Worm (Caenorhabditis elegans) whole organism, mixed stage, embryonic: ENCODE data around the gene B0563.6.

Experiments
- M03D4.4 ChIP-seq: sonication (generic microtip); optimal IDR thresholded peaks from 2 replicates; lab custom pipeline; 2017; ENCODE audit warnings: mild to moderate bottlenecking, missing genetic modification characterization, missing compliant biosample characterization
- bed-3 ChIP-seq: fragments of 200-800 bp; sonication (Bioruptor generic); optimal IDR thresholded peaks from 3 replicates; lab custom pipeline; 2018; ENCODE audit warnings: mild to moderate bottlenecking, missing genetic modification characterization, moderate library complexity, missing compliant biosample characterization
- blmp-1 ChIP-seq: fragments of 150-350 bp; optimal IDR thresholded peaks from 2 replicates; lab custom pipeline; 2014; ENCODE audit warnings: missing biosample characterization, missing genetic modification characterization
- ceh-39 ChIP-seq: fragments of 150-350 bp; optimal IDR thresholded peaks from 2 replicates; lab custom pipeline; 2014; ENCODE audit warnings: missing biosample characterization, missing genetic modification characterization
- ceh-43 ChIP-seq: fragments of 200-800 bp; sonication (Bioruptor generic); optimal IDR thresholded peaks from 2 replicates; lab custom pipeline; 2018; ENCODE audit warnings: mild to moderate bottlenecking, missing genetic modification characterization, moderate library complexity, missing compliant biosample characterization
- ceh-83 ChIP-seq: fragments of 200-800 bp; sonication (Bioruptor generic); optimal IDR thresholded peaks from 2 replicates; lab custom pipeline; 2018; ENCODE audit warnings: mild to moderate bottlenecking, missing genetic modification characterization, missing compliant biosample characterization
- ces-1 ChIP-seq: fragments of 150-350 bp; optimal IDR thresholded peaks from 2 replicates; lab custom pipeline; 2014; ENCODE audit warnings: missing biosample characterization, missing genetic modification reagents, missing genetic modification characterization
- cnd-1 ChIP-seq: fragments of 200-800 bp; sonication (Bioruptor generic); optimal IDR thresholded peaks from 2 replicates; lab custom pipeline; 2018; ENCODE audit warnings: mild to moderate bottlenecking, missing genetic modification characterization, missing compliant biosample characterization
- drap-1 ChIP-seq: fragments of 200-800 bp; sonication (Bioruptor generic); optimal IDR thresholded peaks from 3 replicates; lab custom pipeline; 2018; ENCODE audit warnings: mild to moderate bottlenecking, missing genetic modification characterization, missing compliant biosample characterization
- elt-1 ChIP-seq: sonication (generic microtip); optimal IDR thresholded peaks from 2 replicates; lab custom pipeline; 2017; ENCODE audit warnings: missing genetic modification characterization, mild to moderate bottlenecking, missing compliant biosample characterization, antibody characterized with exemption, moderate library complexity, borderline replicate concordance; ENCODE audit not compliant: insufficient read depth
- elt-3 ChIP-seq: fragments of 150-350 bp; optimal IDR thresholded peaks from 2 replicates; lab custom pipeline; 2014; ENCODE audit warnings: missing biosample characterization, missing genetic modification characterization
- flh-1 ChIP-seq: fragments of 200-800 bp; sonication (Bioruptor generic); optimal IDR thresholded peaks from 2 replicates; lab custom pipeline; 2018; ENCODE audit warnings: mild to moderate bottlenecking, missing genetic modification characterization, moderate library complexity, missing compliant biosample characterization
- ham-2 ChIP-seq: fragments of 200-800 bp; sonication (Bioruptor generic); optimal IDR thresholded peaks from 2 replicates; lab custom pipeline; 2018; ENCODE audit warnings: mild to moderate bottlenecking, missing genetic modification characterization, missing compliant biosample characterization
- hlh-1 ChIP-seq: fragments of 150-350 bp; optimal IDR thresholded peaks from 2 replicates; lab custom pipeline; 2014; ENCODE audit warnings: missing biosample characterization, missing genetic modification reagents, missing genetic modification characterization
- lin-13 ChIP-seq: fragments of 150-350 bp; optimal IDR thresholded peaks from 2 replicates; lab custom pipeline; 2014; ENCODE audit warnings: missing biosample characterization, missing genetic modification characterization
- lin-32 ChIP-seq: fragments of 200-800 bp; sonication (Bioruptor generic); optimal IDR thresholded peaks from 2 replicates; lab custom pipeline; 2018; ENCODE audit warnings: mild to moderate bottlenecking, missing genetic modification characterization, missing compliant biosample characterization
- lsy-2 ChIP-seq: fragments of 150-350 bp; optimal IDR thresholded peaks from 2 replicates; lab custom pipeline; 2014; ENCODE audit warnings: missing biosample characterization, missing genetic modification characterization
- mab-5 ChIP-seq: fragments of 150-350 bp; optimal IDR thresholded peaks from 2 replicates; lab custom pipeline; 2014; ENCODE audit warnings: missing biosample characterization, missing genetic modification characterization
- mep-1 ChIP-seq: fragments of 150-350 bp; optimal IDR thresholded peaks from 2 replicates; lab custom pipeline; 2017; ENCODE audit warnings: missing biosample characterization, missing genetic modification reagents, missing genetic modification characterization, inconsistent platforms
- mls-2 ChIP-seq: sonication (generic microtip); optimal IDR thresholded peaks from 2 replicates; lab custom pipeline; 2016; ENCODE audit warnings: mild to moderate bottlenecking, missing genetic modification characterization, moderate library complexity, missing compliant biosample characterization
- nhr-12 ChIP-seq: fragments of 150-350 bp; optimal IDR thresholded peaks from 2 replicates; lab custom pipeline; 2014; ENCODE audit warnings: missing biosample characterization, missing genetic modification characterization
- nhr-2 ChIP-seq: fragments of 150-350 bp; optimal IDR thresholded peaks from 2 replicates; lab custom pipeline; 2014; ENCODE audit warnings: missing biosample characterization, missing genetic modification characterization
- nhr-237 ChIP-seq: fragments of 150-350 bp; optimal IDR thresholded peaks from 2 replicates; lab custom pipeline; 2014; ENCODE audit warnings: missing biosample characterization, missing genetic modification characterization
- pha-4 ChIP-seq: fragments of 150-350 bp; optimal IDR thresholded peaks from 2 replicates; lab custom pipeline; 2018; ENCODE audit warnings: missing biosample characterization, missing genetic modification reagents, missing genetic modification characterization
- sem-2 ChIP-seq: fragments of 200-800 bp; sonication (Bioruptor generic); optimal IDR thresholded peaks from 2 replicates; lab custom pipeline; 2018; ENCODE audit warnings: mild to moderate bottlenecking, missing genetic modification characterization, missing compliant biosample characterization
- snpc-4 ChIP-seq: fragments of 150-350 bp; optimal IDR thresholded peaks from 2 replicates; lab custom pipeline; 2014; ENCODE audit warnings: missing biosample characterization, missing genetic modification characterization
- sptf-1 ChIP-seq: sonication (generic microtip); optimal IDR thresholded peaks from 2 replicates; lab custom pipeline; 2017; ENCODE audit warnings: mild to moderate bottlenecking, missing genetic modification characterization, moderate library complexity, missing compliant biosample characterization
- tbx-8 ChIP-seq: fragments of 200-800 bp; sonication (Bioruptor generic); optimal IDR thresholded peaks from 2 replicates; lab custom pipeline; 2018; ENCODE audit warnings: mild to moderate bottlenecking, missing genetic modification characterization, moderate library complexity, missing compliant biosample characterization
- unc-120 ChIP-seq: sonication (generic microtip); optimal IDR thresholded peaks from 2 replicates; lab custom pipeline; 2017; ENCODE audit warnings: missing genetic modification characterization, missing compliant biosample characterization; ENCODE audit not compliant: poor library complexity, severe bottlenecking
- unc-39 ChIP-seq: fragments of 150-350 bp; optimal IDR thresholded peaks from 2 replicates; lab custom pipeline; 2014; ENCODE audit warnings: missing biosample characterization, missing genetic modification characterization
- unc-62 ChIP-seq: fragments of 150-350 bp; optimal IDR thresholded peaks from 2 replicates; lab custom pipeline; 2014; ENCODE audit warnings: missing biosample characterization, missing genetic modification reagents, missing genetic modification characterization
- zip-8 ChIP-seq: fragments of 150-350 bp; optimal IDR thresholded peaks from 2 replicates; lab custom pipeline; 2014; ENCODE audit warnings: missing biosample characterization, missing genetic modification characterization

B0563.6 gene

DNA sequence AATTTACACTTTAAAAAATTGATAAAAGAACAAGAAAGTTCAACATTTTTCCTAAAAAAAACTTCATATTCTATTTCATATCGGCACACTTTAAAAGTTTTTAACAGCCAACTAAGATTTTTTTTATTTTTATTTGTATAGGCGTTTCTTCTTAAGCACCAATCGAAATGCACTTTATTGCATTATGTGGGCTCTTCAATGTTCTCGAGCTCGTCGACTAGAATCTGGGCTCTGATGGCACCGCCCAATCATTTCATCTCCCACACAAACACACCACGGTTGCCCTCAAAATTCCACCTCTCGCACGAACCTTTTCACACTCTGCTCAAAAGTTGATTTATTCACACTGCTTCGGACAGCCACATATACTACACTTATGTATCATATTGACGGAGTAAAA lies at the start of gene B0563.6:
TSS of gene B0563.6 (plus strand) at position 301 of the 400 bp plus-strand sequence.
- TF ChIP-seq elt-1 (tag; lab: Kevin White, UChicago) (no peak), unc-62 (no peak), cnd-1 (no peak), lsy-2 (tag; lab: Kevin White, UChicago) (no peak), elt-3 (tag; lab: Kevin White, UChicago) (no peak), unc-120 (tag; lab: Kevin White, UChicago) (no peak), ceh-83 (GFP tag; lab: Kevin White, UChicago) (no peak), tbx-8 (GFP tag; lab: Kevin White, UChicago) (no peak), mab-5 (tag; lab: Kevin White, UChicago) (no peak), pha-4 (no peak), hlh-1 (tag; lab: Kevin White, UChicago) (no peak), M03D4.4 (tag; lab: Kevin White, UChicago) (no peak), zip-8 (tag; lab: Kevin White, UChicago) (no peak), ceh-43 (GFP tag; lab: Kevin White, UChicago) (no peak), snpc-4 (tag; lab: Kevin White, UChicago) (no peak), lin-13 (tag; lab: Kevin White, UChicago) (no peak)
- TF ChIP-seq, all 35 proteins: peak for 0

DNA sequence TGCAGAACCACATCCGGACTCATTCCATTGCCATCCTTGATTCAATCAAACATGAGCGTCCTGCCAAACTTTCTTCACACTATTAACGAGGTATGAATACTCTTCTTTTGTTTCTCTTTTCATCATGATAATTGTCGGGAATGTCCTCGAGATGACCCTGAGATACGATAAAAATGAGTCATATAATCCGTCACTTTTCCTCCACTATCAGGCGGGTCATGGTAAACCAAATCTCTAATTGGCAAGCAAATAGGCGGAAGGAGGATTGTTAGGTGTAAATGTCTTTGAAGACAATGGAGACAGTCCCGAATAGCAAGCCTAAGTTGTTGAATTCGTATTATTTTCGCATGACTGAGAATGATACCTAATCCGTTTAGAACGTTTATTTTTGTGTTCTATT lies 48.9 kb upstream of the B0563.6 start:
- TF ChIP-seq nhr-2 (tag; lab: Kevin White, UChicago) (peak; percentile 18), hlh-1 (tag; lab: Kevin White, UChicago) (no peak), nhr-12 (tag; lab: Kevin White, UChicago) (no peak), nhr-237 (tag; lab: Kevin White, UChicago) (no peak), blmp-1 (tag; lab: Kevin White, UChicago) (no peak), ham-2 (peak; percentile 50), lin-13 (tag; lab: Kevin White, UChicago) (no peak), elt-1 (tag; lab: Kevin White, UChicago) (peak; percentile 56), cnd-1 (no peak), snpc-4 (tag; lab: Kevin White, UChicago) (no peak)

DNA sequence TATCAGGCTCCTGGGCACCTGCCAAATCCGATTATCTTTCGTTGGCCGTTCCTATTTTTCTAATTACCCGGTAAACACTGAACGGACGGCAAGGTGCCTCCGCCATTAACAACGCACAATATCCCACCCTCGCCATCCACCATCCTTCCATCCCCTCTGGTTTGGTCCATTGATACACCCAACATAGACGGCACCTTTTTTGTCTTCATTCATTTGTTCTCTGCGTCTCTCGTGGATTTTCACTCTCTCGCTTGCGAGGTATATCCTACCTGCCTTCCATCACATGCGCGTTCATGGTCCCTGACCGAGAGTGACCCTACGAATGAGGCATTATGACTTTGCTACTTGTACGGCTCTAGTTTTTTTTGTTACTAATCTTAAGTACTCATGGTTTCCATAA lies 48.0 kb upstream of the B0563.6 start:
- peak; percentile 92 for TF ChIP-seq nhr-2 (tag; lab: Kevin White, UChicago)
- TF ChIP-seq mls-2 (tag; lab: Kevin White, UChicago): peak; percentile 43
- TF ChIP-seq ham-2: no peak
- TF ChIP-seq, all 35 proteins: peak for 2

DNA sequence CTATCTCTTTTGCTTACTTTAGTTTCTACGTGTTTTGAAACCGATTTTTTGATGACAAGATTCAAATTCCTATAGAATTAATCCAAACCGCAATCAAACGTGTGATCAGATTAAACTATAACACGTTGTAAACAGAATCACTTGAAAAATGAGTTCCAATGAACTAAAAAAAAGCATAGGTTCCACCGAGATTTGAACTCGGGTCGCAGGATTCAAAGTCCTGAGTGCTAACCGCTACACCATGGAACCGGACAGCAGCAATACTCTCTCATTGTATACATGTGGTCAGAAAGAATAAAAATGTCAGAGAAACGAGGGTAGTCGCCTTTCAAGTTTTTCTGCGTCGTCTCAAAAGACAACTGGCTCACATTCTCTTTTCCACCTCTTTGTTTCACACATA lies 46.1 kb upstream of the B0563.6 start:
- TF ChIP-seq mab-5 (tag; lab: Kevin White, UChicago) (no peak), snpc-4 (tag; lab: Kevin White, UChicago) (no peak), elt-1 (tag; lab: Kevin White, UChicago) (no peak), ces-1 (no peak), flh-1 (GFP tag; lab: Kevin White, UChicago) (no peak), nhr-2 (tag; lab: Kevin White, UChicago) (no peak), elt-3 (tag; lab: Kevin White, UChicago) (no peak), lin-32 (GFP tag; lab: Kevin White, UChicago) (peak; percentile 33), unc-62 (no peak), unc-120 (tag; lab: Kevin White, UChicago) (peak; percentile 11), drap-1 (GFP tag; lab: Kevin White, UChicago) (peak; percentile 60), mls-2 (tag; lab: Kevin White, UChicago) (no peak), ceh-83 (GFP tag; lab: Kevin White, UChicago) (peak; percentile 70), bed-3 (GFP tag; lab: Kevin White, UChicago) (peak; percentile 39), M03D4.4 (tag; lab: Kevin White, UChicago) (peak; percentile 18), ham-2 (no peak), zip-8 (tag; lab: Kevin White, UChicago) (no peak), lsy-2 (tag; lab: Kevin White, UChicago) (no peak), unc-39 (tag; lab: Kevin White, UChicago) (no peak), pha-4 (no peak), lin-13 (tag; lab: Kevin White, UChicago) (no peak), ceh-43 (GFP tag; lab: Kevin White, UChicago) (no peak), tbx-8 (GFP tag; lab: Kevin White, UChicago) (no peak), mep-1 (tag; lab: Kevin White, UChicago) (no peak), hlh-1 (tag; lab: Kevin White, UChicago) (no peak), ceh-39 (tag; lab: Kevin White, UChicago) (no peak), cnd-1 (peak; percentile 41), sem-2 (GFP tag; lab: Kevin White, UChicago) (peak; percentile 32), sptf-1 (tag; lab: Kevin White, UChicago) (peak; percentile 60)
